Worm (Caenorhabditis elegans) whole organism, L4 larva: ENCODE results near the gene srlf-31.

Experiments used
- ama-1 ChIP-seq: fragments of 150-350 bp; optimal IDR thresholded peaks from 2 replicates; lab custom pipeline; 2014; ENCODE audit warnings: inconsistent platforms, mixed read lengths
- hlh-30 ChIP-seq: sonication (generic microtip); optimal IDR thresholded peaks from 2 replicates; lab custom pipeline; 2017; ENCODE audit warnings: antibody characterized with exemption, mild to moderate bottlenecking, missing genetic modification characterization, missing compliant biosample characterization; ENCODE audit not compliant: insufficient read depth
- unc-39 ChIP-seq: sonication (generic microtip); optimal IDR thresholded peaks from 2 replicates; lab custom pipeline; 2017; ENCODE audit warnings: missing biosample characterization, missing genetic modification characterization

DNA sequence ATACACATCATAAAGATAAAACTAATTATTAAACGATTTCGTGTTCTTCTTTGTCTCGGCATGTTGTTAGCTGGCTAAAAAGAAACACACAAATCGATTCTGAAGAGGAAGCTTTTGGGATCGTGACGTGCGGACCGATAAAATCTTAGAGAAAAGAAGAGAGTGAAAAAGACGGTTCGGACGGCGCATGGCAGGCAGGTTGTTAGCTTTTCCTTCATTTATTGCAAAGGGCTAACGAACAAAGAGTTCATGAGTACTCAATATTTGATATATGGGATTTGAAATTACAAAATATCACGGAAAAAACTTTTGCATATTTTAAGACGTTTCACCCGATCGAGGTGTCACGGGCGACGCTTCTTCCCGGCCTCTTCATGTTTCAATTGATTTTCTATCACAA lies 22.6 kb upstream of the srlf-31 start, which contains the start of gene ZK829.3:
- TF ChIP-seq hlh-30 (tag; lab: Kevin White, UChicago) (no peak), ama-1 (lab: Kevin White, UChicago) (no peak), unc-39 (tag; lab: Kevin White, UChicago) (no peak)
